Fruit fly (Drosophila melanogaster): ENCODE data around the gene RhoL.
A peak's percentile ranks its signal among the peaks of the same experiment; 100 is the strongest.

The RhoL gene

dm6 chr3R:9513052-9513420, 10.7 kb upstream of the RhoL start, which contains the start of the genes Ras85D and Rlb1 (continued):
- TF ChIP-seq Atf3 (GFP tag; optimal IDR thresholded peaks at IDR 0.05) (peak; percentile 60), NfI (GFP tag; optimal IDR thresholded peaks at IDR 0.05) (peak; percentile 78), dm (GFP tag; optimal IDR thresholded peaks at IDR 0.05) (peak; percentile 92), HLH3B (GFP tag; IDR thresholded peaks at IDR 0.05) (no peak), toy (GFP tag; IDR thresholded peaks at IDR 0.05) (no peak), pum (GFP tag; optimal IDR thresholded peaks at IDR 0.05) (peak; percentile 77), pita (GFP tag; optimal IDR thresholded peaks at IDR 0.05) (peak; percentile 63), luna (GFP tag; optimal IDR thresholded peaks at IDR 0.05) (peak; percentile 73), CG5245 (GFP tag; optimal IDR thresholded peaks at IDR 0.05) (peak; percentile 42), CG15479 (GFP tag; optimal IDR thresholded peaks at IDR 0.05) (no peak), HLH4C (GFP tag; IDR thresholded peaks at IDR 0.05; ENCODE audit: partially characterized antibody) (no peak), mld (GFP tag; IDR thresholded peaks at IDR 0.05; ENCODE audit: partially characterized antibody) (no peak), h (optimal IDR thresholded peaks at IDR 0.05) (no peak), disco-r (GFP tag; optimal IDR thresholded peaks at IDR 0.05) (no peak), seq (GFP tag; IDR thresholded peaks at IDR 0.05) (no peak), Usf (GFP tag; optimal IDR thresholded peaks at IDR 0.05) (peak; percentile 14), row (GFP tag; IDR thresholded peaks at IDR 0.05) (no peak), pnt (GFP tag; optimal IDR thresholded peaks at IDR 0.05) (peak; percentile 70), tna (GFP tag; IDR thresholded peaks at IDR 0.05; ENCODE audit: partially characterized antibody) (no peak), CG15269 (tag; optimal IDR thresholded peaks at IDR 0.05) (peak; percentile 64), CG12942 (GFP tag; optimal IDR thresholded peaks at IDR 0.05) (peak; percentile 67), Dek (tag; optimal IDR thresholded peaks at IDR 0.05) (peak; percentile 59), vnd (GFP tag; IDR thresholded peaks at IDR 0.05; ENCODE audit: partially characterized antibody) (no peak), ssp (GFP tag; IDR thresholded peaks at IDR 0.05) (no peak), ftz-f1 (GFP tag; optimal IDR thresholded peaks at IDR 0.05) (no peak), MESR4 (GFP tag; optimal IDR thresholded peaks at IDR 0.05) (no peak), CG2199 (GFP tag; IDR thresholded peaks at IDR 0.05) (no peak)

dm6 chr3R:9512193-9513051, 10.0 kb upstream of the RhoL start:
- TF ChIP-seq gcm (GFP tag; optimal IDR thresholded peaks at IDR 0.05): peak; percentile 21
- TF ChIP-seq Stat92E (GFP tag; optimal IDR thresholded peaks at IDR 0.05): no peak
- TF ChIP-seq Trl (optimal IDR thresholded peaks at IDR 0.05): peak; percentile 67 to 86
- no peak for TF ChIP-seq Trl (GFP tag; optimal IDR thresholded peaks at IDR 0.05)
- peak; percentile 24 for TF ChIP-seq lbe (GFP tag; optimal IDR thresholded peaks at IDR 0.05)
- TF ChIP-seq CG12219 (GFP tag; optimal IDR thresholded peaks at IDR 0.05): no peak
- no peak for TF ChIP-seq Xbp1 (GFP tag; optimal IDR thresholded peaks at IDR 0.05)
- TF ChIP-seq sqz (GFP tag; optimal IDR thresholded peaks at IDR 0.05): peak; percentile 51
- peak; percentile 86 for TF ChIP-seq CG3995 (GFP tag; optimal IDR thresholded peaks at IDR 0.05)
- no peak for TF ChIP-seq Optix (GFP tag; IDR thresholded peaks at IDR 0.05)
- TF ChIP-seq CG9727 (GFP tag; optimal IDR thresholded peaks at IDR 0.05): no peak
- TF ChIP-seq Bdp1 (GFP tag; optimal IDR thresholded peaks at IDR 0.05): no peak
- peak; percentile 20 for TF ChIP-seq Med (GFP tag)
- TF ChIP-seq nom (GFP tag; optimal IDR thresholded peaks at IDR 0.05): peak; percentile 40
- TF ChIP-seq MESR4 (GFP tag; optimal IDR thresholded peaks at IDR 0.05): peak; percentile 93
- TF ChIP-seq zen (tag; optimal IDR thresholded peaks at IDR 0.05): peak; percentile 47
- no peak for TF ChIP-seq CHES-1-like (GFP tag; optimal IDR thresholded peaks at IDR 0.05)
- TF ChIP-seq pnt (GFP tag; optimal IDR thresholded peaks at IDR 0.05): no peak
- TF ChIP-seq cg (GFP tag; optimal IDR thresholded peaks at IDR 0.05): peak; percentile 84
- peak; percentile 88 for TF ChIP-seq CG7745 (tag; optimal IDR thresholded peaks at IDR 0.05)
